Fruit fly (Drosophila melanogaster): ENCODE results near the gene Fadd.

The Fadd gene

dm6 chr3R:22023041-22023626 lies 11.1 kb upstream of the Fadd start, which contains the start of the genes Mitofilin and mRpL35 (continued):
- TF ChIP-seq zfh2 (GFP tag; optimal IDR thresholded peaks at IDR 0.05) = peak; percentile 81
- no peak for TF ChIP-seq sima (GFP tag; optimal IDR thresholded peaks at IDR 0.05)
- peak; percentile 68; the same call in 2 of the 3 replicates for TF ChIP-seq CG17361 (GFP tag; IDR thresholded peaks at IDR 0.05)
- TF ChIP-seq CG12236 (GFP tag; optimal IDR thresholded peaks at IDR 0.05) = peak; percentile 24
- TF ChIP-seq caup (GFP tag; optimal IDR thresholded peaks at IDR 0.05; ENCODE audit: severe bottlenecking) = no peak
- no peak for TF ChIP-seq CG11085 (GFP tag; IDR thresholded peaks at IDR 0.05)
- TF ChIP-seq tup (GFP tag; optimal IDR thresholded peaks at IDR 0.05) = no peak
- no peak for TF ChIP-seq gsb-n (tag; optimal IDR thresholded peaks at IDR 0.05)
- no peak for TF ChIP-seq schlank (tag; optimal IDR thresholded peaks at IDR 0.05)
- TF ChIP-seq slp2 (GFP tag; optimal IDR thresholded peaks at IDR 0.05) = peak; percentile 33
- no peak for TF ChIP-seq Poxn (GFP tag; IDR thresholded peaks at IDR 0.05)
- TF ChIP-seq CG7357 (GFP tag; IDR thresholded peaks at IDR 0.05) = no peak
- TF ChIP-seq otp (GFP tag; IDR thresholded peaks at IDR 0.05) = no peak
- no peak for TF ChIP-seq CG7745 (tag; optimal IDR thresholded peaks at IDR 0.05)
- peak; percentile 31 for TF ChIP-seq sug (tag; optimal IDR thresholded peaks at IDR 0.05)
- TF ChIP-seq sna (GFP tag; IDR thresholded peaks at IDR 0.05; ENCODE audit: partially characterized antibody) = peak; percentile 54
- no peak for TF ChIP-seq NC2α (GFP tag; optimal IDR thresholded peaks at IDR 0.05)
- no peak for TF ChIP-seq nerfin-2 (GFP tag; IDR thresholded peaks at IDR 0.05; ENCODE audit: partially characterized antibody)
- TF ChIP-seq ems (GFP tag; optimal IDR thresholded peaks at IDR 0.05) = no peak
- TF ChIP-seq CG2678 (tag; optimal IDR thresholded peaks at IDR 0.05) = no peak
- TF ChIP-seq Fer3 (tag; optimal IDR thresholded peaks at IDR 0.05) = no peak
- TF ChIP-seq vvl (GFP tag; IDR thresholded peaks at IDR 0.05) = peak; percentile 47; the same call in 1 of the 2 replicates
- peak; percentile 9 for TF ChIP-seq Abd-B (GFP tag; optimal IDR thresholded peaks at IDR 0.05)
- TF ChIP-seq seq (GFP tag; IDR thresholded peaks at IDR 0.05) = no peak
- peak; percentile 66 for TF ChIP-seq amos (GFP tag; IDR thresholded peaks at IDR 0.05; ENCODE audit: partially characterized antibody)
- TF ChIP-seq CG17359 (tag; optimal IDR thresholded peaks at IDR 0.05) = no peak
- peak; percentile 41 for TF ChIP-seq grau (tag; optimal IDR thresholded peaks at IDR 0.05)
- no peak for TF ChIP-seq B-H1 (GFP tag; IDR thresholded peaks at IDR 0.05)
- TF ChIP-seq MESR4 (GFP tag; optimal IDR thresholded peaks at IDR 0.05) = peak; percentile 34
- TF ChIP-seq Ada2b (GFP tag; IDR thresholded peaks at IDR 0.05) = no peak
- peak; percentile 46 for TF ChIP-seq HmgD (GFP tag; optimal IDR thresholded peaks at IDR 0.05)
- TF ChIP-seq CG34224 (GFP tag; IDR thresholded peaks at IDR 0.05; ENCODE audit: partially characterized antibody) = 0 out of 3 replicates have a peak, but pooled peaks have one; percentile 24
- TF ChIP-seq CrebB (tag; optimal IDR thresholded peaks at IDR 0.05) = no peak
- no peak for TF ChIP-seq CG2199 (GFP tag; IDR thresholded peaks at IDR 0.05)
- TF ChIP-seq CG15601 (tag; optimal IDR thresholded peaks at IDR 0.05) = no peak
- no peak; the same call in 2 of the 3 replicates for TF ChIP-seq CG2889 (GFP tag; IDR thresholded peaks at IDR 0.05)
- TF ChIP-seq CG12219 (GFP tag; optimal IDR thresholded peaks at IDR 0.05) = no peak
- no peak for TF ChIP-seq trh (GFP tag; optimal IDR thresholded peaks at IDR 0.05)
- TF ChIP-seq Rfx (GFP tag; IDR thresholded peaks at IDR 0.05) = peak; percentile 43; the same call in 1 of the 2 replicates
- no peak for TF ChIP-seq Hmx (GFP tag; optimal IDR thresholded peaks at IDR 0.05)
- no peak for TF ChIP-seq Mes4 (GFP tag; optimal IDR thresholded peaks at IDR 0.05)
- TF ChIP-seq Nf-YA (GFP tag; IDR thresholded peaks at IDR 0.05) = no peak
- no peak for TF ChIP-seq abd-A (tag; optimal IDR thresholded peaks at IDR 0.05)
- peak; percentile 48 for TF ChIP-seq grn (GFP tag; optimal IDR thresholded peaks at IDR 0.05)
- TF ChIP-seq Fer1 (GFP tag; optimal IDR thresholded peaks at IDR 0.05) = no peak
- TF ChIP-seq CG6854 (GFP tag; optimal IDR thresholded peaks at IDR 0.05) = no peak
- no peak for TF ChIP-seq sim (GFP tag; IDR thresholded peaks at IDR 0.05)
- no peak for TF ChIP-seq CG5953 (GFP tag; IDR thresholded peaks at IDR 0.05)
- TF ChIP-seq CG10321 (GFP tag; IDR thresholded peaks at IDR 0.05) = no peak
- TF ChIP-seq Taf1 (GFP tag; IDR thresholded peaks at IDR 0.05) = no peak
- no peak for TF ChIP-seq CG3838 (GFP tag; optimal IDR thresholded peaks at IDR 0.05)

All from whole organism, embryonic.